ENCODE assay signal across 4 worm cellular contexts in the genomic region with DNA sequence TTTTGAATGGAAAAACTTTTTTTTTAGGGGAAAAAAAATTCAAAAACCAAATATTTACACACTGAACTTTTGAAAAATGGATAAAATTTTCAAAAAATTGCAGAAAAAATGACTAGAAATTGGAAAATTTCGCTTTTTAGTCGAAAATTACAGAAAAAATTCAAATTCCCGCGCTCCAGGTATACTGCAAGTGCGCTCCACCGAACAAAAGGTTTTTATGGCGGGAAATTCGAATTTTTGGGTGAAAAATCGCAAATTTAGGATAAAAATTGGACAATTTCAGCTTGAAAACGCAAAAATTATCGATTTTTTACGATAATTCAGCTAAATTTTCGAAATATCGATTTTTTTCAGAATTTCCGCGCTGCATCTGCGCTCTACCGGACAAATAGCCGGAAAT.
TF ChIP-seq lines count a peak whose summit lies in the region.

No protein-coding gene starts in this region.

TF ChIP-seq in whole organism, L3 larva, 47 proteins besides CTCF, POLR2A, EP300 and RAD21:
- TF ChIP-seq ceh-28 (tag; optimal IDR thresholded peaks at IDR 0.05; lab: Kevin White, UChicago) (peak; percentile 45), nhr-67 (tag; optimal IDR thresholded peaks at IDR 0.05; lab: Kevin White, UChicago) (no peak)

TF ChIP-seq in whole organism, L4 larva, 104 proteins besides CTCF, POLR2A, EP300 and RAD21:
- no peak for TF ChIP-seq nhr-111 (GFP tag; optimal IDR thresholded peaks at IDR 0.05; lab: Kevin White, UChicago)
- no peak for TF ChIP-seq dpl-1 (GFP tag; optimal IDR thresholded peaks at IDR 0.05; lab: Kevin White, UChicago)
- TF ChIP-seq ceh-44 (GFP tag; IDR thresholded peaks at IDR 0.05; lab: Robert Waterston, UW), result no peak
- no peak for TF ChIP-seq ZK546.5 (tag; optimal IDR thresholded peaks at IDR 0.05; lab: Kevin White, UChicago)
- no peak for TF ChIP-seq madf-5 (GFP tag; IDR thresholded peaks at IDR 0.05; lab: Robert Waterston, UW)
- peak; percentile 8 for TF ChIP-seq aha-1 (tag; lab: Kevin White, UChicago)
- TF ChIP-seq hmg-1.1 (GFP tag; IDR thresholded peaks at IDR 0.05; lab: Robert Waterston, UW), result no peak
- no peak for TF ChIP-seq tag-97 (GFP tag; IDR thresholded peaks at IDR 0.05; lab: Robert Waterston, UW)
- TF ChIP-seq dmd-9 (GFP tag; IDR thresholded peaks at IDR 0.05; lab: Robert Waterston, UW), result no peak
- TF ChIP-seq nhr-41 (GFP tag; IDR thresholded peaks at IDR 0.05; lab: Robert Waterston, UW), result no peak
- peak; percentile 6 for TF ChIP-seq ceh-28 (tag; optimal IDR thresholded peaks at IDR 0.05; lab: Kevin White, UChicago)
- no peak for TF ChIP-seq nhr-42 (GFP tag; IDR thresholded peaks at IDR 0.05; lab: Robert Waterston, UW)
- peak; percentile 81 for TF ChIP-seq lin-38 (GFP tag; IDR thresholded peaks at IDR 0.05; lab: Robert Waterston, UW)
- no peak for TF ChIP-seq mep-1 (tag; optimal IDR thresholded peaks at IDR 0.05; lab: Kevin White, UChicago)
- no peak for TF ChIP-seq T26A8.4 (GFP tag; IDR thresholded peaks at IDR 0.05; lab: Robert Waterston, UW)
- no peak for TF ChIP-seq ces-1 (GFP tag; optimal IDR thresholded peaks at IDR 0.05; lab: Kevin White, UChicago)
- TF ChIP-seq ceh-32 (tag; optimal IDR thresholded peaks at IDR 0.05; lab: Kevin White, UChicago; ENCODE audit: poor library complexity), result no peak
- no peak for TF ChIP-seq lim-7 (GFP tag; IDR thresholded peaks at IDR 0.05; lab: Robert Waterston, UW)
- TF ChIP-seq nhr-11 (tag; optimal IDR thresholded peaks at IDR 0.05; lab: Kevin White, UChicago), result no peak

TF ChIP-seq in whole organism, midembryonic, 9 proteins besides CTCF, POLR2A, EP300 and RAD21:
- no peak for TF ChIP-seq ztf-23 (GFP tag; IDR thresholded peaks at IDR 0.05; lab: Robert Waterston, UW)
- TF ChIP-seq T22C8.4 (GFP tag; IDR thresholded peaks at IDR 0.05; lab: Robert Waterston, UW), result peak; percentile 65
- TF ChIP-seq tab-1 (GFP tag; IDR thresholded peaks at IDR 0.05; lab: Robert Waterston, UW), result no peak
- TF ChIP-seq klf-2 (GFP tag; conservative IDR thresholded peaks at IDR 0.05; lab: Robert Waterston, UW), result no peak

TF ChIP-seq in whole organism, young adult, 124 proteins besides CTCF, POLR2A, EP300 and RAD21:
- TF ChIP-seq somi-1 (GFP tag; optimal IDR thresholded peaks at IDR 0.05; lab: Kevin White, UChicago), result no peak
- TF ChIP-seq lsl-1 (GFP tag; optimal IDR thresholded peaks at IDR 0.05; lab: Kevin White, UChicago), result peak; percentile 9
- no peak for TF ChIP-seq sea-2 (GFP tag; IDR thresholded peaks at IDR 0.05; lab: Robert Waterston, UW)
- TF ChIP-seq mcd-1 (GFP tag; IDR thresholded peaks at IDR 0.05; lab: Robert Waterston, UW), result peak; percentile 81
- no peak for TF ChIP-seq nfyb-1 (GFP tag; IDR thresholded peaks at IDR 0.05; lab: Robert Waterston, UW)
- peak; percentile 82 for TF ChIP-seq lin-54 (GFP tag; optimal IDR thresholded peaks at IDR 0.05; lab: Kevin White, UChicago)
- TF ChIP-seq B0035.1 (tag; optimal IDR thresholded peaks at IDR 0.05; lab: Kevin White, UChicago), result no peak
- TF ChIP-seq attf-5 (GFP tag; optimal IDR thresholded peaks at IDR 0.05; lab: Kevin White, UChicago), result no peak
- peak; percentile 45 for TF ChIP-seq efl-1 (GFP tag; optimal IDR thresholded peaks at IDR 0.05; lab: Kevin White, UChicago)
- TF ChIP-seq him-1 (tag; optimal IDR thresholded peaks at IDR 0.05; lab: Kevin White, UChicago), result no peak
